Fruit fly (Drosophila melanogaster) whole organism, embryonic: ENCODE data around the gene CG32066.

Experiments used
- Ada2b ChIP-seq: fragments of 200-800 bp; sonication (Bioruptor generic); IDR thresholded peaks from 2 replicates; pipeline ENCODE4 v1.3.6; 2022; ENCODE audit warnings: missing biosample characterization, missing genetic modification characterization
- Antp ChIP-seq: fragments of 200-800 bp; sonication (Bioruptor generic); optimal IDR thresholded peaks from 3 replicates; lab custom pipeline; 2016; ENCODE audit warnings: missing biosample characterization, missing genetic modification characterization
- CG10147 ChIP-seq: fragments of 200-800 bp; sonication (Bioruptor generic); optimal IDR thresholded peaks from 2 replicates; lab custom pipeline; 2019; ENCODE audit warnings: missing biosample characterization, mild to moderate bottlenecking, missing genetic modification characterization, moderate library complexity
- CG11695 ChIP-seq: fragments of 200-800 bp; sonication (Bioruptor generic); IDR thresholded peaks from 3 replicates; pipeline ENCODE4 v1.3.6; 2022; ENCODE audit warnings: missing biosample characterization, missing genetic modification characterization
- CG12659 ChIP-seq: fragments of 200-800 bp; sonication (Bioruptor generic); optimal IDR thresholded peaks from 3 replicates; lab custom pipeline; 2017; ENCODE audit warnings: mild to moderate bottlenecking, missing biosample characterization, missing genetic modification reagents, missing genetic modification characterization
- CG12769 ChIP-seq: fragments of 200-800 bp; sonication (Bioruptor generic); optimal IDR thresholded peaks from 2 replicates; lab custom pipeline; 2019; ENCODE audit warnings: missing biosample characterization, mild to moderate bottlenecking, missing genetic modification characterization, moderate library complexity
- CG15514 ChIP-seq: fragments of 200-800 bp; sonication (Bioruptor generic); optimal IDR thresholded peaks from 3 replicates; lab custom pipeline; 2017; ENCODE audit warnings: missing biosample characterization, missing genetic modification characterization, mild to moderate bottlenecking, moderate library complexity, missing genetic modification reagents
- CG17359 ChIP-seq: fragments of 200-800 bp; sonication (Bioruptor generic); optimal IDR thresholded peaks from 3 replicates; lab custom pipeline; 2018; ENCODE audit warnings: missing biosample characterization, mild to moderate bottlenecking, missing genetic modification characterization, moderate library complexity
- CG17385 ChIP-seq: fragments of 200-800 bp; sonication (Bioruptor generic); optimal IDR thresholded peaks from 3 replicates; lab custom pipeline; 2018; ENCODE audit warnings: missing biosample characterization, mild to moderate bottlenecking, missing genetic modification characterization
- CG17829 ChIP-seq: fragments of 200-800 bp; optimal IDR thresholded peaks from 2 replicates; lab custom pipeline; 2019; ENCODE audit warnings: missing biosample characterization, mild to moderate bottlenecking, missing genetic modification characterization, moderate library complexity
- CG30403 ChIP-seq: fragments of 200-800 bp; sonication (Bioruptor generic); optimal IDR thresholded peaks from 3 replicates; lab custom pipeline; 2016; ENCODE audit warnings: missing biosample characterization, missing genetic modification characterization
- CG7786 ChIP-seq: fragments of 200-800 bp; sonication (Bioruptor generic); optimal IDR thresholded peaks from 2 replicates; lab custom pipeline; 2016; ENCODE audit warnings: missing biosample characterization, missing genetic modification characterization
- CG8388 ChIP-seq: fragments of 200-800 bp; sonication (Bioruptor generic); optimal IDR thresholded peaks from 2 replicates; lab custom pipeline; 2019; ENCODE audit warnings: missing biosample characterization, mild to moderate bottlenecking, missing genetic modification characterization, moderate library complexity
- CG8924 ChIP-seq: fragments of 200-800 bp; optimal IDR thresholded peaks from 3 replicates; lab custom pipeline; 2019; ENCODE audit warnings: missing biosample characterization, mild to moderate bottlenecking, missing genetic modification characterization, moderate library complexity
- Chrac-16 ChIP-seq: fragments of 200-800 bp; sonication (Bioruptor generic); optimal IDR thresholded peaks from 3 replicates; lab custom pipeline; 2016; ENCODE audit warnings: missing biosample characterization, missing genetic modification characterization
- Dfd ChIP-seq, 2 experiments: fragments of >200 bp; optimal IDR thresholded peaks; 2 replicates each; lab custom pipeline; 2017; ENCODE audit warnings: missing biosample characterization in 2 of 2, missing genetic modification characterization in 2 of 2
- Dip2 ChIP-seq: fragments of 200-800 bp; sonication (Bioruptor generic); IDR thresholded peaks from 2 replicates; pipeline ENCODE4 v1.3.6; 2022; ENCODE audit warnings: missing biosample characterization, missing genetic modification characterization
- Doc3 ChIP-seq: fragments of 200-800 bp; sonication (Bioruptor generic); IDR thresholded peaks from 3 replicates; pipeline ENCODE4 v1.3.6; 2022; ENCODE audit warnings: missing biosample characterization, missing genetic modification characterization; ENCODE audit not compliant: partially characterized antibody
- HLH4C ChIP-seq: fragments of 200-800 bp; sonication (Bioruptor generic); IDR thresholded peaks from 3 replicates; pipeline ENCODE4 v1.3.6; 2022; ENCODE audit warnings: missing biosample characterization, missing genetic modification characterization; ENCODE audit not compliant: partially characterized antibody
- Hmr ChIP-seq: fragments of 200-800 bp; sonication (Bioruptor generic); optimal IDR thresholded peaks from 3 replicates; lab custom pipeline; 2017; ENCODE audit warnings: mild to moderate bottlenecking, missing biosample characterization, missing genetic modification reagents, missing genetic modification characterization
- Hmx ChIP-seq: fragments of 200-800 bp; sonication (Bioruptor generic); optimal IDR thresholded peaks from 2 replicates; lab custom pipeline; 2016; ENCODE audit warnings: missing biosample characterization, missing genetic modification characterization
- Lhr ChIP-seq: fragments of 200-800 bp; sonication (Bioruptor generic); optimal IDR thresholded peaks from 3 replicates; lab custom pipeline; 2017; ENCODE audit warnings: mild to moderate bottlenecking, missing biosample characterization, missing genetic modification reagents, missing genetic modification characterization
- PHDP ChIP-seq: fragments of 200-800 bp; sonication (Bioruptor generic); optimal IDR thresholded peaks from 3 replicates; lab custom pipeline; 2018; ENCODE audit warnings: missing biosample characterization, mild to moderate bottlenecking, missing genetic modification characterization, moderate library complexity
- Sox100B ChIP-seq: fragments of 200-800 bp; sonication (Bioruptor generic); optimal IDR thresholded peaks from 3 replicates; lab custom pipeline; 2018; ENCODE audit warnings: missing biosample characterization, mild to moderate bottlenecking, missing genetic modification characterization
- Spps ChIP-seq: fragments of 200-800 bp; sonication (Bioruptor generic); optimal IDR thresholded peaks from 2 replicates; lab custom pipeline; 2018; ENCODE audit warnings: missing biosample characterization, mild to moderate bottlenecking, missing genetic modification characterization
- Trl ChIP-seq, 3 experiments: fragments of >200 bp in 2 of 3; fragments of 200-800 bp in 1 of 3; sonication (Bioruptor generic) in 1 of 3; optimal IDR thresholded peaks; 2 replicates in 1 of 3; 3 replicates in 2 of 3; lab custom pipeline; 2016 to 2017; ENCODE audit warnings: missing biosample characterization in 1 of 3, missing genetic modification characterization in 1 of 3
- az2 ChIP-seq: fragments of 200-800 bp; sonication (Bioruptor generic); optimal IDR thresholded peaks from 3 replicates; lab custom pipeline; 2016; ENCODE audit warnings: missing biosample characterization, missing genetic modification characterization
- caup ChIP-seq: fragments of 200-800 bp; sonication (Bioruptor generic); optimal IDR thresholded peaks from 3 replicates; lab custom pipeline; 2017; ENCODE audit warnings: missing biosample characterization, mild to moderate bottlenecking, missing genetic modification characterization, moderate library complexity; ENCODE audit not compliant: severe bottlenecking
- corto ChIP-seq: fragments of 200-800 bp; sonication (Bioruptor generic); optimal IDR thresholded peaks from 2 replicates; lab custom pipeline; 2016; ENCODE audit warnings: missing biosample characterization, mild to moderate bottlenecking, missing genetic modification characterization, moderate library complexity
- disco-r ChIP-seq: fragments of 200-800 bp; sonication (Bioruptor generic); optimal IDR thresholded peaks from 2 replicates; lab custom pipeline; 2016; ENCODE audit warnings: missing biosample characterization, missing genetic modification characterization
- en ChIP-seq: fragments of 200-800 bp; sonication (Bioruptor generic); optimal IDR thresholded peaks from 2 replicates; lab custom pipeline; 2016; ENCODE audit warnings: missing biosample characterization, missing genetic modification characterization
- eve ChIP-seq, 2 experiments: fragments of >200 bp; optimal IDR thresholded peaks; 2 replicates each; lab custom pipeline; 2017; ENCODE audit warnings: missing biosample characterization in 2 of 2, missing genetic modification characterization in 2 of 2
- exex ChIP-seq: fragments of 200-800 bp; sonication (Bioruptor generic); optimal IDR thresholded peaks from 4 replicates; lab custom pipeline; 2018; ENCODE audit warnings: missing biosample characterization, mild to moderate bottlenecking, missing genetic modification characterization, moderate library complexity
- eyg ChIP-seq: fragments of 200-800 bp; sonication (Bioruptor generic); optimal IDR thresholded peaks from 3 replicates; lab custom pipeline; 2016; ENCODE audit warnings: missing biosample characterization, missing genetic modification characterization
- gem ChIP-seq: fragments of 200-800 bp; sonication (Bioruptor generic); optimal IDR thresholded peaks from 2 replicates; lab custom pipeline; 2019; ENCODE audit warnings: missing biosample characterization, mild to moderate bottlenecking, missing genetic modification characterization, moderate library complexity
- grn ChIP-seq: fragments of 200-800 bp; sonication (Bioruptor generic); optimal IDR thresholded peaks from 3 replicates; lab custom pipeline; 2017; ENCODE audit warnings: missing biosample characterization, missing genetic modification characterization
- gt ChIP-seq: fragments of 200-800 bp; sonication (Bioruptor generic); IDR thresholded peaks from 2 replicates; pipeline ENCODE4 v1.3.6; 2022; ENCODE audit warnings: missing biosample characterization, missing genetic modification characterization
- hkb ChIP-seq, 2 experiments: fragments of 200-800 bp in 1 of 2; fragments of >200 bp in 1 of 2; sonication (Bioruptor generic) in 1 of 2; IDR thresholded peaks in 1 of 2; optimal IDR thresholded peaks in 1 of 2; 2 replicates each; pipeline versions ENCODE4 v1.3.6 to Lab custom; 2017 to 2022; ENCODE audit warnings: missing biosample characterization in 1 of 2, missing genetic modification characterization in 1 of 2
- lola ChIP-seq, 3 experiments: fragments of >200 bp in 2 of 3; fragments of 200-800 bp in 1 of 3; sonication (Bioruptor generic) in 1 of 3; optimal IDR thresholded peaks; 2 replicates each; lab custom pipeline; 2017 to 2019; ENCODE audit warnings: missing biosample characterization in 3 of 3, missing genetic modification characterization in 3 of 3, mild to moderate bottlenecking in 1 of 3, moderate library complexity in 1 of 3
- luna ChIP-seq: fragments of 200-800 bp; sonication (Bioruptor generic); optimal IDR thresholded peaks from 2 replicates; lab custom pipeline; 2016; ENCODE audit warnings: missing biosample characterization, missing genetic modification characterization
- pfk ChIP-seq: fragments of 200-800 bp; sonication (Bioruptor generic); optimal IDR thresholded peaks from 2 replicates; lab custom pipeline; 2018; ENCODE audit warnings: missing biosample characterization, mild to moderate bottlenecking, missing genetic modification characterization, moderate library complexity
- pho ChIP-seq: fragments of 200-800 bp; sonication (Bioruptor generic); optimal IDR thresholded peaks from 2 replicates; lab custom pipeline; 2016; ENCODE audit warnings: missing biosample characterization, missing genetic modification characterization
- row ChIP-seq: fragments of 200-800 bp; sonication (Bioruptor generic); IDR thresholded peaks from 3 replicates; pipeline ENCODE4 v1.3.6; 2022; ENCODE audit warnings: missing biosample characterization, missing genetic modification characterization
- sc ChIP-seq, 3 experiments: fragments of >200 bp in 2 of 3; fragments of 200-800 bp in 1 of 3; sonication (Bioruptor generic) in 1 of 3; optimal IDR thresholded peaks; 2 replicates in 2 of 3; 3 replicates in 1 of 3; lab custom pipeline; 2017; ENCODE audit warnings: mild to moderate bottlenecking in 1 of 3, missing biosample characterization in 1 of 3, missing genetic modification characterization in 1 of 3, missing genetic modification reagents in 1 of 3

The CG32066 gene

dm6 chr3L:10696635-10697412 is 36.0 kb upstream of the CG32066 start, which contains the start of gene NijA (continued):
- TF ChIP-seq CG15514 (GFP tag; lab: Kevin White, UChicago) (no peak), az2 (GFP tag; lab: Kevin White, UChicago) (no peak), CG17829 (tag; lab: Kevin White, UChicago) (no peak), CG10147 (GFP tag; lab: Kevin White, UChicago) (peak; percentile 17), corto (GFP tag; lab: Kevin White, UChicago) (no peak), gem (tag; lab: Kevin White, UChicago) (peak; percentile 80), CG30403 (GFP tag; lab: Kevin White, UChicago) (peak; percentile 18), CG11695 (GFP tag; lab: Robert Waterston, UW) (0 out of 3 replicates have a peak, but pooled peaks have one; percentile 17), exex (tag; lab: Kevin White, UChicago) (no peak), CG12769 (tag; lab: Kevin White, UChicago) (peak; percentile 25), Hmr (GFP tag; lab: Kevin White, UChicago) (peak; percentile 46), pfk (GFP tag; lab: Kevin White, UChicago) (no peak), Dfd (GFP tag; optimal IDR thresholded peaks at IDR 0.05; lab: Kevin White, UChicago) (no peak), luna (no peak), CG17359 (tag; lab: Kevin White, UChicago) (no peak), grn (GFP tag; lab: Kevin White, UChicago) (no peak), CG12659 (GFP tag; lab: Kevin White, UChicago) (no peak), CG8388 (GFP tag; lab: Kevin White, UChicago) (peak; percentile 48), eve (GFP tag; optimal IDR thresholded peaks at IDR 0.05; lab: Kevin White, UChicago) (no peak), CG17385 (GFP tag; lab: Kevin White, UChicago) (no peak), CG8924 (peak; percentile 65), CG7786 (GFP tag; lab: Kevin White, UChicago) (no peak), sc (optimal IDR thresholded peaks at IDR 0.05; lab: Kevin White, UChicago) (no peak), sc (GFP tag; optimal IDR thresholded peaks at IDR 0.05; lab: Kevin White, UChicago) (no peak), Dip2 (GFP tag; lab: Robert Waterston, UW) (no peak), lola (GFP tag; optimal IDR thresholded peaks at IDR 0.05; lab: Kevin White, UChicago) (peak in 1 of 3 experiments; percentile 39), PHDP (tag; lab: Kevin White, UChicago) (peak; percentile 38), Trl (optimal IDR thresholded peaks at IDR 0.05; lab: Kevin White, UChicago) (peak in 1 of 2 experiments; percentile 15), Trl (GFP tag; optimal IDR thresholded peaks at IDR 0.05; lab: Kevin White, UChicago) (no peak), Antp (GFP tag; lab: Kevin White, UChicago) (no peak), Lhr (GFP tag; lab: Kevin White, UChicago) (no peak)

- TF ChIP-seq Spps (tag; lab: Kevin White, UChicago) (no peak), Hmx (no peak), hkb (optimal IDR thresholded peaks at IDR 0.05; lab: Kevin White, UChicago) (no peak), hkb (GFP tag; IDR thresholded peaks at IDR 0.05; lab: Robert Waterston, UW) (0 out of 2 replicates have a peak, but pooled peaks have one; percentile 14), caup (GFP tag; lab: Kevin White, UChicago) (peak; percentile 67), exex (tag; lab: Kevin White, UChicago) (no peak), disco-r (GFP tag; lab: Kevin White, UChicago) (no peak), pho (peak; percentile 7), Doc3 (GFP tag; lab: Robert Waterston, UW) (peak; percentile 75), Ada2b (no peak), Sox100B (GFP tag; lab: Kevin White, UChicago) (peak; percentile 24), eyg (GFP tag; lab: Kevin White, UChicago) (no peak), HLH4C (GFP tag; lab: Robert Waterston, UW) (peak; percentile 69), en (GFP tag; lab: Kevin White, UChicago) (no peak), gt (no peak), row (GFP tag; lab: Robert Waterston, UW) (no peak; the same call in 2 of the 3 replicates), Chrac-16 (GFP tag; lab: Kevin White, UChicago) (peak; percentile 9)
Measured at dm6 chr3L:10693709-10694403, 33.0 kb upstream of the CG32066 start, which contains the start of gene ND-13B. Gene ND-13B, minus strand, starts transcription at chr3L:10694108.
